Fruit fly (Drosophila melanogaster): ENCODE results near the gene Rb97D.

Rb97D gene

dm6 chr3R:26906711-26907510 is 31.4 kb upstream of the Rb97D start (continued):
- TF ChIP-seq pan (optimal IDR thresholded peaks at IDR 0.05): no peak
- TF ChIP-seq pan (GFP tag; optimal IDR thresholded peaks at IDR 0.05 in 1 of 2, IDR thresholded peaks at IDR 0.05 in 1 of 2): peak in 1 of 2 experiments; percentile 47
- no peak for TF ChIP-seq fru (optimal IDR thresholded peaks at IDR 0.05)
- peak; percentile 57 for TF ChIP-seq CG2120 (GFP tag; optimal IDR thresholded peaks at IDR 0.05)
- peak; percentile 11 for TF ChIP-seq HLH54F (GFP tag; optimal IDR thresholded peaks at IDR 0.05)
- TF ChIP-seq sens (GFP tag): peak; percentile 15
- TF ChIP-seq lmd (GFP tag; IDR thresholded peaks at IDR 0.05): peak; percentile 34; the same call in 1 of the 2 replicates
- TF ChIP-seq ind (GFP tag; optimal IDR thresholded peaks at IDR 0.05): no peak
- no peak for TF ChIP-seq CG1529 (GFP tag; optimal IDR thresholded peaks at IDR 0.05)
- TF ChIP-seq lbe (GFP tag; optimal IDR thresholded peaks at IDR 0.05): no peak
- no peak for TF ChIP-seq Lpt (GFP tag; optimal IDR thresholded peaks at IDR 0.05)
- TF ChIP-seq Elba2 (GFP tag; optimal IDR thresholded peaks at IDR 0.05): no peak
- peak; percentile 20 for TF ChIP-seq CG2678 (tag; optimal IDR thresholded peaks at IDR 0.05)
- peak; percentile 32 for TF ChIP-seq sd (tag; optimal IDR thresholded peaks at IDR 0.05)
- no peak for TF ChIP-seq tap (tag; optimal IDR thresholded peaks at IDR 0.05)
- TF ChIP-seq PHDP (tag; optimal IDR thresholded peaks at IDR 0.05): no peak
- TF ChIP-seq Rfx (GFP tag; IDR thresholded peaks at IDR 0.05): peak; percentile 64
- 0 out of 3 replicates have a peak, but pooled peaks have one; percentile 10 for TF ChIP-seq CG14860 (GFP tag; IDR thresholded peaks at IDR 0.05; ENCODE audit: partially characterized antibody)
- no peak for TF ChIP-seq Hr39 (optimal IDR thresholded peaks at IDR 0.05)
- 0 out of 2 replicates have a peak, but pooled peaks have one; percentile 5 for TF ChIP-seq wdn (GFP tag; IDR thresholded peaks at IDR 0.05)
- TF ChIP-seq zen2 (GFP tag; IDR thresholded peaks at IDR 0.05; ENCODE audit: partially characterized antibody): no peak
- no peak for TF ChIP-seq schlank (tag; optimal IDR thresholded peaks at IDR 0.05)
- TF ChIP-seq al (GFP tag; IDR thresholded peaks at IDR 0.05): peak; percentile 40; the same call in 1 of the 2 replicates
- TF ChIP-seq prd (optimal IDR thresholded peaks at IDR 0.05): no peak
- TF ChIP-seq prd (GFP tag; IDR thresholded peaks at IDR 0.05): peak; percentile 29; the same call in 1 of the 3 replicates
- peak; percentile 10 for TF ChIP-seq CG12769 (tag; optimal IDR thresholded peaks at IDR 0.05)
- TF ChIP-seq bigmax (GFP tag; optimal IDR thresholded peaks at IDR 0.05): no peak
- TF ChIP-seq scrt (GFP tag; optimal IDR thresholded peaks at IDR 0.05): no peak
- no peak for TF ChIP-seq sima (GFP tag; optimal IDR thresholded peaks at IDR 0.05)
- peak; percentile 41 for TF ChIP-seq abd-A (tag; optimal IDR thresholded peaks at IDR 0.05)
- no peak for TF ChIP-seq chn (GFP tag; optimal IDR thresholded peaks at IDR 0.05)
- TF ChIP-seq Sox102F (GFP tag; optimal IDR thresholded peaks at IDR 0.05): peak; percentile 7
- no peak for TF ChIP-seq ato (GFP tag; IDR thresholded peaks at IDR 0.05; ENCODE audit: partially characterized antibody)
- peak; percentile 74 for TF ChIP-seq D19B (GFP tag; optimal IDR thresholded peaks at IDR 0.05)
- peak; percentile 61 for TF ChIP-seq slbo (GFP tag; IDR thresholded peaks at IDR 0.05)
- TF ChIP-seq trem (tag; optimal IDR thresholded peaks at IDR 0.05): no peak
- TF ChIP-seq CG12744 (GFP tag; optimal IDR thresholded peaks at IDR 0.05): no peak
- TF ChIP-seq vvl (GFP tag; IDR thresholded peaks at IDR 0.05): peak; percentile 35
- TF ChIP-seq chinmo (GFP tag; IDR thresholded peaks at IDR 0.05; ENCODE audit: partially characterized antibody): peak; percentile 82; the same call in 1 of the 4 replicates
- TF ChIP-seq Drgx (GFP tag; IDR thresholded peaks at IDR 0.05): peak; percentile 38; the same call in 1 of the 2 replicates
- TF ChIP-seq CG30431 (GFP tag; optimal IDR thresholded peaks at IDR 0.05): no peak
- TF ChIP-seq Blimp-1 (GFP tag; optimal IDR thresholded peaks at IDR 0.05): peak; percentile 61
- TF ChIP-seq CG9932 (GFP tag; IDR thresholded peaks at IDR 0.05): peak; percentile 44; the same call in 1 of the 2 replicates
- peak; percentile 62 for TF ChIP-seq dysf (GFP tag; IDR thresholded peaks at IDR 0.05)
- TF ChIP-seq NFAT (GFP tag; IDR thresholded peaks at IDR 0.05): peak; percentile 43; the same call in 1 of the 2 replicates
- TF ChIP-seq insv (GFP tag; optimal IDR thresholded peaks at IDR 0.05): no peak
- TF ChIP-seq grn (GFP tag; optimal IDR thresholded peaks at IDR 0.05): peak; percentile 86
- no peak for TF ChIP-seq hth (optimal IDR thresholded peaks at IDR 0.05)
- no peak for TF ChIP-seq Hey (tag; optimal IDR thresholded peaks at IDR 0.05)
- peak; percentile 86 for TF ChIP-seq Med (GFP tag)
- 0 out of 2 replicates have a peak, but pooled peaks have one; percentile 17 for TF ChIP-seq CG14014 (GFP tag; IDR thresholded peaks at IDR 0.05)
